Worm (Caenorhabditis elegans) whole organism, L4 larva: ENCODE data around the gene rpa-1.

Source experiments
- ama-1 ChIP-seq: fragments of 150-350 bp; optimal IDR thresholded peaks from 2 replicates; lab custom pipeline; 2014; ENCODE audit warnings: inconsistent platforms, mixed read lengths
- hlh-11 ChIP-seq: fragments of 200-800 bp; sonication (Bioruptor generic); optimal IDR thresholded peaks from 2 replicates; lab custom pipeline; 2018; ENCODE audit warnings: mild to moderate bottlenecking, missing genetic modification characterization, missing compliant biosample characterization
- mxl-3 ChIP-seq: fragments of 200-800 bp; sonication (Bioruptor generic); optimal IDR thresholded peaks from 2 replicates; lab custom pipeline; 2018; ENCODE audit warnings: mild to moderate bottlenecking, missing genetic modification characterization, missing compliant biosample characterization
- pha-4 ChIP-seq, 2 experiments: fragments of 150-350 bp in 1 of 2; fragments of 200-800 bp in 1 of 2; sonication (Bioruptor generic) in 1 of 2; IDR thresholded peaks in 1 of 2; optimal IDR thresholded peaks in 1 of 2; 2 replicates each; pipeline versions ENCODE4 v1.3.6 to Lab custom; 2014 to 2022; ENCODE audit warnings: missing genetic modification characterization in 2 of 2, missing genetic modification reagents in 2 of 2, missing biosample characterization in 1 of 2, missing compliant biosample characterization in 1 of 2
- unc-62 ChIP-seq, 3 experiments: fragments of 150-350 bp in 1 of 3; sonication (generic microtip); optimal IDR thresholded peaks in 2 of 3; peaks in 1 of 3; 1 replicate in 1 of 3; 2 replicates in 2 of 3; lab custom pipeline; 2014 to 2017; ENCODE audit warnings: missing biosample characterization in 3 of 3, missing genetic modification characterization in 3 of 3, missing genetic modification reagents in 3 of 3, missing genotype in 1 of 3

DNA sequence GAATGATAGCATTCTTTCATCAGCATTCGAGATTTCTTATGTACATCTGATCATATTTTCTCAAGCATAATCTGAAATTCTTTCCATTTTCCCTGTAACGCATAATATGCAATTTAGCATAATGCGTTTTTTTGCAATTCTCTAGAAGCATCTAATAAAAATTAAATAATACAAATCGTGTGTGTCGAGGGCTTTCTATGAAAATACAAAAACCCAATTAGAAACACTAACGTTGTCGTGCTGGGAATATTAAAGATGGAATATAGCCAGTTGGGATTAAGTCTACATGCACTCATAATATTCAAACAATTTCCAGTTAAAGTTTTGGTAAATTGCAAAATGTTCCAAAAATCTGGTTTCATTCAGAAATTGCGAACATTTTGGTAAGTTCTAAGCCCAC is 20.2 kb downstream of the rpa-1 start, which contains the start of gene F18A1.1:
- TF ChIP-seq ama-1 (lab: Kevin White, UChicago) (no peak), unc-62 (GFP tag; optimal IDR thresholded peaks at IDR 0.05 in 1 of 2; lab: Kevin White, UChicago) (no peak), unc-62 (tag; optimal IDR thresholded peaks at IDR 0.05; lab: Kevin White, UChicago) (no peak), hlh-11 (tag; lab: Kevin White, UChicago) (no peak), mxl-3 (no peak), pha-4 (GFP tag; IDR thresholded peaks at IDR 0.05; lab: Robert Waterston, UW) (no peak), pha-4 (tag; optimal IDR thresholded peaks at IDR 0.05; lab: Kevin White, UChicago) (no peak)
